Fruit fly (Drosophila melanogaster): ENCODE measurements around the gene smg.

DNA sequence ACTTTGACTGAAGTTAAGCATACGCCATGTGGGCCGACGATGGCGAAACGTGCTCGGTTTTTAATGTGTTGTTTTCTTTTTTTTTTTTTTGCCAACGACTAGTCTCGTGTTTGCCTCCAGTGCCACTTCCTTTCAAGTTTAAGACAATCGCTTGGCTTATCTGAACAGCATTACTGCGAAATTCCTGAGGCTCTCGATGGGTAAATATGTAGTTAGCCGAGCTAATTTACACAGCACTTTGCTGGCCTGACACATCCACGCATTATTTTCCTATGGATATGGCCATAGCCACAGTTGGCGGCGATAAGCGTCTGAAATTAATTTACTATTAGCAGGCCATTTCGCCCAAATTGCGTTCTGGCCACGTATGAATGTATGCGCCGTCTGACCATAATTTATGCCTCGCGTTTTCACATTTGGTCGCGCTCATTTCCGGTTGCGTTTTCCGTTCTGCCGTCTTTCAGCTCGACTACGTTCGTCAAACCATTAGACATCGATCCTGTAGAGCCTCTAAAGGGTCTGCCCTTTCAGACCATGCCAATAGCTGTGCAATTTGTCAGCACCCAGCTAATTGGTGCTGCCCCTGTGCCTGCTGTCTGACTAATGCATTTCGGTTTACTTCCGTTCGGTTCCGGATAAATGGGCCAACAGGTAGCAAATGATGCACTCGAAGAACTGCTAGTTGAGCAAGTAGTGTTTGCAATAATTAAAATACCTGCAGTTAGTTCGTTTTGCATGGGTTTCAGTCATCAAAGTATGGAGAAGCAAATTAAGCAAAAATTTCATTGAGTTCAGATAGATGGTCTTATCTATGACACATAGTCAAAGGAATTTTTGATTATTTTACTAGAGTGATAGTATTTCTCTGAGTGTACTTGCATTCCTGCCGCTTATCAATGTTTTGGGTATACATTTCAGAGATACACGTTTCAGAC, 22.9 kb upstream of the smg start:
- TF ChIP-seq CTCF (optimal IDR thresholded peaks at IDR 0.05): no peak
- no peak for TF ChIP-seq CG8478 (optimal IDR thresholded peaks at IDR 0.05)
